Worm (Caenorhabditis elegans): ENCODE data around the gene Y39A1A.2.

Y39A1A.2 gene

DNA sequence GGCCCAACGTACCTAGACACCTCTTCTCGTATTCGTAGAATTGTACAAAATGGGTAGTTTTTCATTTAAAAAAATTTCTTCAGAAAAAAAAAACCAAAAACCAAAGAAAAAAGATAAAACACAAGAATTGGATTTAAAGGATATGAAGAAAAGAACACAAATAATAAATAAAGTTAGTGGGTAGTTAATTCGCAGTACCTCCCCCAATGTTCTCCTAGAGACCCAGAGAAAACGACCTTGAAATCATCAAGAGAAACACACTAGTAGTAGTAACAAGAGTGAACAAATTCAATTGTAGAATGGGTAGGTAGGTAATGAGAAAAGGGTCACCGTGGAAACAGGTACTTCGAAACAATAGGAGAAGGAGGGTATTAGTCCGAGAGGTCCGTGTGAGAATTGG is 25.6 kb downstream of the Y39A1A.2 start:
- TF ChIP-seq pha-4 (tag; optimal IDR thresholded peaks at IDR 0.05) (no peak), unc-42 (tag; optimal IDR thresholded peaks at IDR 0.05) (peak; percentile 13)

ce11 chrIII:10575320-10575719 is 28.0 kb downstream of the Y39A1A.2 start, which contains the start of gene Y45F3A.4:
Gene Y45F3A.4 (minus strand): TSS chrIII:10575420.
- TF ChIP-seq ets-4 (tag; optimal IDR thresholded peaks at IDR 0.05) = no peak
- TF ChIP-seq rnt-1 (tag; optimal IDR thresholded peaks at IDR 0.05) = no peak
- TF ChIP-seq tbx-7 (tag; optimal IDR thresholded peaks at IDR 0.05) = no peak
- TF ChIP-seq unc-55 (GFP tag; optimal IDR thresholded peaks at IDR 0.05) = no peak
- TF ChIP-seq ceh-14 (tag; optimal IDR thresholded peaks at IDR 0.05) = no peak

ce11 chrIII:10569246-10569645 is 34.1 kb downstream of the Y39A1A.2 start:
- peak; percentile 75 for TF ChIP-seq nfya-1 (tag; optimal IDR thresholded peaks at IDR 0.05)
- TF ChIP-seq che-1 (tag; optimal IDR thresholded peaks at IDR 0.05) = no peak

DNA sequence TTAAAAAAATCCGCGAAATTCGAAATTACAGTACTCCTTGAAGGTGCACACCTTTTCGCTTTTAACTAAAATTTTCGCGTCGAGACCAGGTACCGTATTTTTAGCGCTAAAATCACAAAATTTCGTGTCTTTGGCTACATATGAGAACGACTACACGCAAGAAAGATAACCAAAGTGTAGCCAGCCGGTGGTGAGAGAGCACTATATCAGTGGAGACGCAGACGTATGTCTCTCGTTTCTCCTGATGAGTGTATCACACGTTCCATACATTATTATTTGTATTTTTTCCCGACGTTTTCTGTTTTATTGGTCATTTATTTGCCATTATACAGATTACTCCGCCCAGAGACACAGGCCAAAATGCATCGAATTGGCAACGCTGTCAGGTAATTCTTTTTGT is 37.4 kb downstream of the Y39A1A.2 start, which contains the start of gene acdh-11:
acdh-11 (plus strand) TSS at position 333 of the 400 bp plus-strand sequence.
- TF ChIP-seq elt-2 (tag; optimal IDR thresholded peaks at IDR 0.05) (peak; percentile 19), pqm-1 (tag; optimal IDR thresholded peaks at IDR 0.05) (no peak), ceh-48 (tag; optimal IDR thresholded peaks at IDR 0.05) (no peak)

ce11 chrIII:10562542-10562941 is 40.8 kb downstream of the Y39A1A.2 start:
- TF ChIP-seq F13H6.1 (tag; optimal IDR thresholded peaks at IDR 0.05) = no peak
- no peak for TF ChIP-seq rnt-1 (tag; optimal IDR thresholded peaks at IDR 0.05)
- no peak for TF ChIP-seq pqm-1 (tag; optimal IDR thresholded peaks at IDR 0.05)
- TF ChIP-seq unc-86 (tag; optimal IDR thresholded peaks at IDR 0.05) = no peak
- TF ChIP-seq ceh-9 (tag; optimal IDR thresholded peaks at IDR 0.05) = no peak
- TF ChIP-seq che-1 (tag; optimal IDR thresholded peaks at IDR 0.05) = no peak

- no peak for TF ChIP-seq ztf-16 (tag; optimal IDR thresholded peaks at IDR 0.05)
- no peak for TF ChIP-seq lim-6 (tag; optimal IDR thresholded peaks at IDR 0.05)
- no peak for TF ChIP-seq ceh-9 (tag; optimal IDR thresholded peaks at IDR 0.05)
- TF ChIP-seq C08G9.2 (tag; optimal IDR thresholded peaks at IDR 0.05) = no peak
- TF ChIP-seq hlh-15 (tag; optimal IDR thresholded peaks at IDR 0.05) = no peak
- no peak for TF ChIP-seq ceh-24 (tag; optimal IDR thresholded peaks at IDR 0.05)
- TF ChIP-seq ets-4 (tag; optimal IDR thresholded peaks at IDR 0.05) = no peak
- TF ChIP-seq pax-1 (tag; optimal IDR thresholded peaks at IDR 0.05) = no peak
- no peak for TF ChIP-seq fax-1 (tag; optimal IDR thresholded peaks at IDR 0.05)
- TF ChIP-seq sox-4 (tag; optimal IDR thresholded peaks at IDR 0.05) = no peak
- TF ChIP-seq ceh-48 (tag; optimal IDR thresholded peaks at IDR 0.05) = no peak
- no peak for TF ChIP-seq eyg-1 (tag; optimal IDR thresholded peaks at IDR 0.05)
These were observed 41.5 kb downstream of the Y39A1A.2 start, which contains the start of gene Y45F3A.1 for ce11 chrIII:10561904-10562303. Gene Y45F3A.1 (minus strand): TSS chrIII:10561915.

ce11 chrIII:10560296-10560695 is 43.1 kb downstream of the Y39A1A.2 start, which contains the start of gene rab-30:
Gene rab-30 (plus strand): TSS chrIII:10560596.
- TF ChIP-seq ceh-2 (tag; optimal IDR thresholded peaks at IDR 0.05) (no peak), fkh-10 (GFP tag; optimal IDR thresholded peaks at IDR 0.05) (no peak), ttx-3 (tag; optimal IDR thresholded peaks at IDR 0.05) (no peak), ceh-9 (tag; optimal IDR thresholded peaks at IDR 0.05) (no peak), unc-55 (GFP tag; optimal IDR thresholded peaks at IDR 0.05) (no peak), syd-9 (tag; optimal IDR thresholded peaks at IDR 0.05) (no peak), dmd-4 (tag; optimal IDR thresholded peaks at IDR 0.05; ENCODE audit: borderline replicate concordance) (no peak), hlh-15 (tag; optimal IDR thresholded peaks at IDR 0.05) (no peak)

Measured in whole organism, late embryonic.